Worm (Caenorhabditis elegans) whole organism, L2 larva: ENCODE data around the gene str-228.

Experiments used
- C34F6.9 ChIP-seq: fragments of 150-350 bp; optimal IDR thresholded peaks from 2 replicates; lab custom pipeline; 2014; ENCODE audit warnings: missing biosample characterization, missing genetic modification characterization
- F13H6.1 ChIP-seq: sonication (generic microtip); optimal IDR thresholded peaks from 2 replicates; lab custom pipeline; 2016; ENCODE audit warnings: missing genetic modification characterization, missing compliant biosample characterization
- ZK546.5 ChIP-seq: sonication (generic microtip); optimal IDR thresholded peaks from 2 replicates; lab custom pipeline; 2017; ENCODE audit warnings: missing biosample characterization, missing genetic modification characterization
- aly-2 ChIP-seq: fragments of 150-350 bp; optimal IDR thresholded peaks from 2 replicates; lab custom pipeline; 2014; ENCODE audit warnings: missing biosample characterization, missing genetic modification characterization
- ama-1 ChIP-seq: fragments of 150-350 bp; optimal IDR thresholded peaks from 2 replicates; lab custom pipeline; 2018; ENCODE audit warnings: inconsistent platforms
- blmp-1 ChIP-seq: sonication (generic microtip); optimal IDR thresholded peaks from 2 replicates; lab custom pipeline; 2017; ENCODE audit warnings: missing genetic modification characterization, mild to moderate bottlenecking, missing compliant biosample characterization, antibody characterized with exemption, moderate library complexity; ENCODE audit not compliant: insufficient read depth
- dmd-4 ChIP-seq: sonication (generic microtip); optimal IDR thresholded peaks from 2 replicates; lab custom pipeline; 2017; ENCODE audit warnings: missing biosample characterization, missing genetic modification characterization
- elt-1 ChIP-seq: fragments of 150-350 bp; optimal IDR thresholded peaks from 2 replicates; lab custom pipeline; 2014; ENCODE audit warnings: missing biosample characterization, missing genetic modification characterization
- elt-3 ChIP-seq: sonication (generic microtip); optimal IDR thresholded peaks from 2 replicates; lab custom pipeline; 2017; ENCODE audit warnings: missing biosample characterization, missing genetic modification characterization
- lin-11 ChIP-seq: fragments of 150-350 bp; sonication (generic microtip); optimal IDR thresholded peaks from 2 replicates; lab custom pipeline; 2014; ENCODE audit warnings: missing biosample characterization, missing genetic modification characterization, inconsistent platforms, mixed read lengths
- lin-13 ChIP-seq: fragments of 150-350 bp; optimal IDR thresholded peaks from 2 replicates; lab custom pipeline; 2014; ENCODE audit warnings: missing biosample characterization, missing genetic modification reagents, missing genetic modification characterization
- lsy-2 ChIP-seq, 2 experiments: fragments of 150-350 bp in 1 of 2; sonication (generic microtip) in 1 of 2; optimal IDR thresholded peaks; 2 replicates each; lab custom pipeline; 2014 to 2017; ENCODE audit warnings: missing biosample characterization in 2 of 2, missing genetic modification characterization in 2 of 2
- mab-5 ChIP-seq: fragments of 150-350 bp; optimal IDR thresholded peaks from 2 replicates; lab custom pipeline; 2014; ENCODE audit warnings: missing biosample characterization, missing genetic modification characterization
- mbf-1 ChIP-seq: sonication (generic microtip); optimal IDR thresholded peaks from 2 replicates; lab custom pipeline; 2017; ENCODE audit warnings: missing biosample characterization, missing genetic modification characterization
- mdl-1 ChIP-seq, 2 experiments: fragments of 150-350 bp in 1 of 2; sonication (generic microtip) in 1 of 2; optimal IDR thresholded peaks; 2 replicates each; lab custom pipeline; 2017; ENCODE audit warnings: missing biosample characterization in 2 of 2, missing genetic modification characterization in 2 of 2
- nhr-11 ChIP-seq: fragments of 150-350 bp; optimal IDR thresholded peaks from 2 replicates; lab custom pipeline; 2014; ENCODE audit warnings: missing biosample characterization, missing genetic modification characterization
- nhr-12 ChIP-seq: fragments of 150-350 bp; optimal IDR thresholded peaks from 2 replicates; lab custom pipeline; 2014; ENCODE audit warnings: missing biosample characterization, missing genetic modification characterization
- nhr-21 ChIP-seq: fragments of 150-350 bp; optimal IDR thresholded peaks from 2 replicates; lab custom pipeline; 2014; ENCODE audit warnings: missing biosample characterization, missing genetic modification characterization
- nhr-23 ChIP-seq: fragments of 150-350 bp; optimal IDR thresholded peaks from 2 replicates; lab custom pipeline; 2014; ENCODE audit warnings: missing biosample characterization, missing genetic modification reagents, missing genetic modification characterization
- nhr-237 ChIP-seq: fragments of 150-350 bp; optimal IDR thresholded peaks from 2 replicates; lab custom pipeline; 2014; ENCODE audit warnings: missing biosample characterization, missing genetic modification characterization
- nhr-25 ChIP-seq: fragments of 150-350 bp; sonication (generic microtip); optimal IDR thresholded peaks from 3 replicates; lab custom pipeline; 2014; ENCODE audit warnings: missing biosample characterization, missing genetic modification characterization
- nhr-6 ChIP-seq: fragments of 150-350 bp; optimal IDR thresholded peaks from 2 replicates; lab custom pipeline; 2014; ENCODE audit warnings: missing biosample characterization, missing genetic modification characterization
- nhr-77 ChIP-seq: fragments of 150-350 bp; optimal IDR thresholded peaks from 2 replicates; lab custom pipeline; 2014; ENCODE audit warnings: missing biosample characterization, missing genetic modification characterization
- peb-1 ChIP-seq: fragments of 150-350 bp; optimal IDR thresholded peaks from 2 replicates; lab custom pipeline; 2014; ENCODE audit warnings: missing biosample characterization, missing genetic modification characterization
- sem-4 ChIP-seq: fragments of 150-350 bp; optimal IDR thresholded peaks from 2 replicates; lab custom pipeline; 2014; ENCODE audit warnings: missing biosample characterization, missing genetic modification reagents, missing genetic modification characterization
- skn-1 ChIP-seq: sonication (generic microtip); optimal IDR thresholded peaks from 2 replicates; lab custom pipeline; 2017; ENCODE audit warnings: missing biosample characterization, missing genetic modification characterization
- sma-3 ChIP-seq: sonication (generic microtip); optimal IDR thresholded peaks from 2 replicates; lab custom pipeline; 2016; ENCODE audit warnings: missing genetic modification reagents, missing genetic modification characterization, missing compliant biosample characterization
- unc-39 ChIP-seq: fragments of 150-350 bp; optimal IDR thresholded peaks from 2 replicates; lab custom pipeline; 2014; ENCODE audit warnings: missing biosample characterization, missing genetic modification characterization
- unc-62 ChIP-seq: fragments of 150-350 bp; optimal IDR thresholded peaks from 2 replicates; lab custom pipeline; 2014; ENCODE audit warnings: missing biosample characterization, missing genetic modification reagents, missing genetic modification characterization
- zag-1 ChIP-seq: fragments of 150-350 bp; optimal IDR thresholded peaks from 2 replicates; lab custom pipeline; 2014; ENCODE audit warnings: missing biosample characterization, missing genetic modification characterization
- ztf-11 ChIP-seq: sonication (generic microtip); optimal IDR thresholded peaks from 2 replicates; lab custom pipeline; 2017; ENCODE audit warnings: missing biosample characterization, missing genetic modification characterization
- ztf-4 ChIP-seq: fragments of 150-350 bp; optimal IDR thresholded peaks from 2 replicates; lab custom pipeline; 2014; ENCODE audit warnings: missing biosample characterization, missing genetic modification characterization

The str-228 gene

DNA sequence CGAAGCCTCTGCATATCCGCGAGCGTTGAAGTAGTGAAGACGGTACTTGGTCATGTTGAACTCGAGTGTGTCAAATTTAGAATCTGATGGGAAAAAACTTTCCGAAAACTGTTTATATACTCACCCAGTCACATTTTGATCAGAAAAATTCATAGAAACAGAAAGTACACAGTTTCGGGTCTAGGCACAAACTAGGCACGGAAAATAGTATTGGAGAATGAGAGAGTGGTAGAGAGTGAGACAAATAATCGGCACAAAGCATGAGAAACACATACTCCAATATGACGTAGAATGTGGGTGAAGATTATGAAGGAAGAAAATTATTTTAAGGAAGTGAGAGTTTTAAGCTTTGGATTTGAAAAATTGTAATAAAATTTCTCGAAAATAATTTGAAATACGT, 41.5 kb upstream of the str-228 start, which contains the start of gene gst-33 (continued):
- no peak for TF ChIP-seq aly-2 (tag; lab: Kevin White, UChicago)
- TF ChIP-seq skn-1, result no peak
- TF ChIP-seq mdl-1 (tag; optimal IDR thresholded peaks at IDR 0.05; lab: Kevin White, UChicago), result no peak
- TF ChIP-seq unc-39 (tag; lab: Kevin White, UChicago), result no peak
- no peak for TF ChIP-seq nhr-21 (tag; lab: Kevin White, UChicago)
- no peak for TF ChIP-seq zag-1
- TF ChIP-seq nhr-11 (tag; lab: Kevin White, UChicago), result no peak

DNA sequence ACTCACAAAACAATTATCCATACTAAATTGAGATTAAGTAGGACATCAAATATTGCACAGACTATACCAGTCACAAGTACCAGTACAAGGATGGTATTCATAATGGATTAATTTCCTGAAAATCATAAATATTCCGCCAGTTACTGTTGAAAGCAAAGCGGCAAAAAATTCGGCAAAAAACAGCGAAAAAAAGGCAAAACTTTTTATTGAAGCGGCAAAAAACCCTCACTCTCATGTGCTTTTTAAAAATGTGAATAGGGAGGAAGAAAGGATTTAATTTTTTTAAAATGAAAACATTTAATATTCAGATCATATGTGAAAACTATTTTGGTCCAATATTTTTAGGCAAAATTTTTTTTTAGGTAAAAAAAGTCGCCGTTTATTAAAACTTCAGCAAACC, 39.2 kb upstream of the str-228 start, which contains the start of gene srbc-29:
srbc-29 (minus strand) TSS at position 101 of the 400 bp plus-strand sequence.
- no peak for TF ChIP-seq nhr-11 (tag; lab: Kevin White, UChicago)
- no peak for TF ChIP-seq elt-3 (tag; lab: Kevin White, UChicago)
- TF ChIP-seq zag-1, result no peak
- TF ChIP-seq nhr-6, result no peak
- TF ChIP-seq ztf-4 (tag; lab: Kevin White, UChicago), result no peak
- no peak for TF ChIP-seq dmd-4 (tag; lab: Kevin White, UChicago)
- TF ChIP-seq elt-1, result no peak
- no peak for TF ChIP-seq ama-1 (lab: Kevin White, UChicago)
- TF ChIP-seq lin-11 (tag; lab: Kevin White, UChicago), result no peak
- no peak for TF ChIP-seq nhr-77 (tag; lab: Kevin White, UChicago)
- no peak for TF ChIP-seq blmp-1 (tag; lab: Kevin White, UChicago)
- TF ChIP-seq nhr-237 (tag; lab: Kevin White, UChicago), result no peak
- TF ChIP-seq F13H6.1 (tag; lab: Kevin White, UChicago), result no peak
- no peak for TF ChIP-seq unc-62 (GFP tag; lab: Kevin White, UChicago)
- no peak for TF ChIP-seq mdl-1 (tag; optimal IDR thresholded peaks at IDR 0.05; lab: Kevin White, UChicago)

DNA sequence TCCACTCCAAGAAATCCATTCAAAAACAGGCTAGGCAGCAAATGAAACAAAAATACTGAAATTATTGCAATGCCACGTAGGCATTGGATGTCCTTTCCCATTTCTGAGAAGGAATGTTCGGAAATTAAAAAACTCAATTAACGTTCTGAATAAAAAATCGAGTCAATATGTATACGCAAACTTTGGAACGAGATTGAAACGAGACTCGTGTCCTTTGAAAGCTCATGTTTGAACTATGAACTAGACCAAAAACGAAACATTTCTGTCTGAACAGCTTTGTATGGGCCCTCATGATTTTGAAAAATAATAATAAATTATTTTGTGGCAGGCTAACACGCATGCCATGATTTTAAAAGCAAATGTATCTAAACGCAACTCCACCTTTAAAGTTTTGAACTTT, 35.0 kb upstream of the str-228 start, which contains the start of gene oac-2:
oac-2 (minus strand) TSS at position 101 of the 400 bp plus-strand sequence.
- TF ChIP-seq lsy-2 (tag; optimal IDR thresholded peaks at IDR 0.05; lab: Kevin White, UChicago), result no peak
- no peak for TF ChIP-seq elt-3 (tag; lab: Kevin White, UChicago)
- no peak for TF ChIP-seq nhr-23
- no peak for TF ChIP-seq C34F6.9 (tag; lab: Kevin White, UChicago)
- TF ChIP-seq nhr-25 (tag; lab: Kevin White, UChicago), result no peak
- no peak for TF ChIP-seq ztf-11 (tag; lab: Kevin White, UChicago)
- no peak for TF ChIP-seq peb-1
- no peak for TF ChIP-seq F13H6.1 (tag; lab: Kevin White, UChicago)
- TF ChIP-seq mab-5 (tag; lab: Kevin White, UChicago), result no peak
- TF ChIP-seq zag-1, result no peak
- no peak for TF ChIP-seq aly-2 (tag; lab: Kevin White, UChicago)
- TF ChIP-seq nhr-21 (tag; lab: Kevin White, UChicago), result no peak
- TF ChIP-seq sma-3 (GFP tag; lab: Kevin White, UChicago), result no peak
- no peak for TF ChIP-seq mbf-1 (tag; lab: Kevin White, UChicago)
- no peak for TF ChIP-seq sem-4 (tag; lab: Kevin White, UChicago)
- TF ChIP-seq, all 48 proteins: peak for 0

DNA sequence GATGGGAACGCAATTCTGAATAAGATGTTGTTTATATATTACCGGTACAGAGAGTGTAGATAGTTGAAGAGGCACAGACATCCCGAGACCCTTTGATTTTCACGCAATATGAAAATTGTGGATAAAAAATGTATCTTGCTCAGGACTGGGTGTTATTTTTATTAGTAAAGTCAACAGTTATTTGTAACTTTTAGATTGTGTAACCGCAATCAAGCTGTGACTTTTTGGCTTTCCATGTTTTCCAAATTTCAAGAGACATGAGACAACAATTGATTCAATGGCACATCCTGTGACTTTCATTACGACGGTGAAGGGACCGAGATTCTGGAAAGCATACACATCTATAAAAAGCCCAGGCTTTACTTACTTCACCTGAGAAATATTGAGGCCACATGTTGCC, 33.8 kb upstream of the str-228 start:
- no peak for TF ChIP-seq nhr-25 (tag; lab: Kevin White, UChicago)
- TF ChIP-seq C34F6.9 (tag; lab: Kevin White, UChicago), result no peak
- no peak for TF ChIP-seq lin-13 (GFP tag; lab: Kevin White, UChicago)
- no peak for TF ChIP-seq ZK546.5 (tag; lab: Kevin White, UChicago)
- TF ChIP-seq lin-11 (tag; lab: Kevin White, UChicago), result no peak
- TF ChIP-seq nhr-12 (tag; lab: Kevin White, UChicago), result no peak
- no peak for TF ChIP-seq elt-1
- no peak for TF ChIP-seq skn-1

DNA sequence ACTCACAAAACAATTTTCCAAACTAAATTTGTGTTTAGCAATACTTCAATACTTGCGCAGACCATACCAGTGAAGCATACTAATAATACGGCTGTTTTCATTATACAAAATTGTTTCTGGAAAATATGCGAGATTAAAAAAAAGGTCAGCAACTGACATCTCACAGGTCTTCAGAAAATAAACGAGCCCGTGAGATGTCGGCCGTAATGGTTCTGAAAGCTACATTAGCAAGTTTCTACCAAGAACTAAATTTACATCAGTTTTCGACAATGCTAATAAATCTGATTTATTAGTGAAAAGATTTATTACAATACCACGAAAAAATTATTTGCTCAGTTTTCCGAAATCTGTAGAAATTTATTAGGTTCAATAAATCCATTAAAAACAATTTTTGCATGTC, 32.5 kb upstream of the str-228 start, which contains the start of gene srbc-31:
srbc-31 (minus strand) TSS at position 101 of the 400 bp plus-strand sequence.
- TF ChIP-seq C34F6.9 (tag; lab: Kevin White, UChicago), result no peak
- TF ChIP-seq nhr-237 (tag; lab: Kevin White, UChicago), result no peak
- no peak for TF ChIP-seq lin-11 (tag; lab: Kevin White, UChicago)
- no peak for TF ChIP-seq nhr-21 (tag; lab: Kevin White, UChicago)
- TF ChIP-seq unc-62 (GFP tag; lab: Kevin White, UChicago), result no peak
